Fruit fly (Drosophila melanogaster) whole organism, embryonic: ENCODE measurements around the gene CG6511.

Experiments used
- Ada2b ChIP-seq: fragments of 200-800 bp; sonication (Bioruptor generic); IDR thresholded peaks from 2 replicates; pipeline ENCODE4 v1.3.6; 2022; ENCODE audit warnings: missing biosample characterization, missing genetic modification characterization
- Awh ChIP-seq: fragments of 200-800 bp; sonication (Bioruptor generic); IDR thresholded peaks from 2 replicates; pipeline ENCODE4, ENCODE4 v1.3.6; 2022; ENCODE audit warnings: missing biosample characterization, missing genetic modification characterization
- Blimp-1 ChIP-seq: fragments of 200-800 bp; sonication (Bioruptor generic); optimal IDR thresholded peaks from 3 replicates; lab custom pipeline; 2018; ENCODE audit warnings: missing biosample characterization, missing genetic modification characterization, mild to moderate bottlenecking, moderate library complexity, missing genetic modification reagents
- CG10543 ChIP-seq: fragments of 200-800 bp; sonication (Bioruptor generic); optimal IDR thresholded peaks from 3 replicates; lab custom pipeline; 2017; ENCODE audit warnings: missing biosample characterization, mild to moderate bottlenecking, missing genetic modification characterization, moderate library complexity
- CG10979 ChIP-seq: fragments of 200-800 bp; sonication (Bioruptor generic); optimal IDR thresholded peaks from 2 replicates; lab custom pipeline; 2018; ENCODE audit warnings: missing biosample characterization, mild to moderate bottlenecking, missing genetic modification characterization, moderate library complexity
- CG12659 ChIP-seq: fragments of 200-800 bp; sonication (Bioruptor generic); optimal IDR thresholded peaks from 3 replicates; lab custom pipeline; 2017; ENCODE audit warnings: mild to moderate bottlenecking, missing biosample characterization, missing genetic modification reagents, missing genetic modification characterization
- CG12769 ChIP-seq: fragments of 200-800 bp; sonication (Bioruptor generic); optimal IDR thresholded peaks from 2 replicates; lab custom pipeline; 2019; ENCODE audit warnings: missing biosample characterization, mild to moderate bottlenecking, missing genetic modification characterization, moderate library complexity
- CG12942 ChIP-seq: fragments of 200-800 bp; sonication (Bioruptor generic); optimal IDR thresholded peaks from 3 replicates; lab custom pipeline; 2016; ENCODE audit warnings: missing biosample characterization, missing genetic modification characterization
- CG13624 ChIP-seq: fragments of 200-800 bp; sonication (Bioruptor generic); optimal IDR thresholded peaks from 2 replicates; lab custom pipeline; 2016; ENCODE audit warnings: missing biosample characterization, missing genetic modification characterization
- CG14860 ChIP-seq: fragments of 200-800 bp; sonication (Bioruptor generic); IDR thresholded peaks from 3 replicates; pipeline ENCODE4 v1.3.6; 2022; ENCODE audit warnings: missing biosample characterization, missing genetic modification characterization; ENCODE audit not compliant: partially characterized antibody
- CG15269 ChIP-seq: fragments of 200-800 bp; sonication (Bioruptor generic); optimal IDR thresholded peaks from 2 replicates; lab custom pipeline; 2018; ENCODE audit warnings: missing biosample characterization, mild to moderate bottlenecking, missing genetic modification characterization, moderate library complexity
- CG15479 ChIP-seq: fragments of 200-800 bp; sonication (Bioruptor generic); optimal IDR thresholded peaks from 3 replicates; lab custom pipeline; 2019; ENCODE audit warnings: missing biosample characterization, mild to moderate bottlenecking, missing genetic modification characterization, moderate library complexity
- CG1647 ChIP-seq: fragments of 200-800 bp; sonication (Bioruptor generic); optimal IDR thresholded peaks from 3 replicates; lab custom pipeline; 2016; ENCODE audit warnings: missing biosample characterization, missing genetic modification characterization
- CG18599 ChIP-seq: fragments of 200-800 bp; sonication (Bioruptor generic); optimal IDR thresholded peaks from 3 replicates; lab custom pipeline; 2017; ENCODE audit warnings: missing biosample characterization, missing genetic modification characterization, mild to moderate bottlenecking, moderate library complexity, missing genetic modification reagents
- CG4730 ChIP-seq: fragments of 200-800 bp; sonication (Bioruptor generic); IDR thresholded peaks from 2 replicates; pipeline ENCODE4 v1.3.6; 2022; ENCODE audit warnings: missing biosample characterization, missing genetic modification characterization
- CG6272 ChIP-seq: fragments of 200-800 bp; sonication (Bioruptor generic); IDR thresholded peaks from 2 replicates; pipeline ENCODE4 v1.3.6; 2022; ENCODE audit warnings: missing biosample characterization, missing genetic modification characterization
- CG7839 ChIP-seq: fragments of 200-800 bp; sonication (Bioruptor generic); optimal IDR thresholded peaks from 3 replicates; lab custom pipeline; 2018; ENCODE audit warnings: missing biosample characterization, mild to moderate bottlenecking, missing genetic modification characterization, moderate library complexity
- CG7987 ChIP-seq: fragments of 200-800 bp; sonication (Bioruptor generic); optimal IDR thresholded peaks from 2 replicates; lab custom pipeline; 2018; ENCODE audit warnings: missing biosample characterization, mild to moderate bottlenecking, missing genetic modification characterization, moderate library complexity
- CG8290 ChIP-seq, 3 experiments: fragments of 200-800 bp; sonication (Bioruptor generic); optimal IDR thresholded peaks; 2 replicates each; lab custom pipeline; 2016 to 2019; ENCODE audit warnings: missing biosample characterization in 3 of 3, missing genetic modification characterization in 3 of 3, mild to moderate bottlenecking in 2 of 3, moderate library complexity in 1 of 3
- CG9727 ChIP-seq: fragments of 200-800 bp; sonication (Bioruptor generic); optimal IDR thresholded peaks from 3 replicates; lab custom pipeline; 2017; ENCODE audit warnings: missing biosample characterization, mild to moderate bottlenecking, missing genetic modification characterization
- Hey ChIP-seq: fragments of 200-800 bp; sonication (Bioruptor generic); optimal IDR thresholded peaks from 3 replicates; lab custom pipeline; 2018; ENCODE audit warnings: missing biosample characterization, mild to moderate bottlenecking, missing genetic modification characterization
- HmgZ ChIP-seq: fragments of 200-800 bp; sonication (Bioruptor generic); optimal IDR thresholded peaks from 2 replicates; lab custom pipeline; 2018; ENCODE audit warnings: missing biosample characterization, mild to moderate bottlenecking, missing genetic modification characterization
- Hr78 ChIP-seq, 2 experiments: fragments of 200-800 bp in 1 of 2; fragments of >200 bp in 1 of 2; sonication (Bioruptor generic) in 1 of 2; optimal IDR thresholded peaks; 2 replicates each; lab custom pipeline; 2017 to 2019; ENCODE audit warnings: missing biosample characterization in 2 of 2, missing genetic modification characterization in 2 of 2, mild to moderate bottlenecking in 1 of 2, moderate library complexity in 1 of 2
- Lhr ChIP-seq: fragments of 200-800 bp; sonication (Bioruptor generic); optimal IDR thresholded peaks from 3 replicates; lab custom pipeline; 2017; ENCODE audit warnings: mild to moderate bottlenecking, missing biosample characterization, missing genetic modification reagents, missing genetic modification characterization
- Med ChIP-seq: fragments of 200-800 bp; sonication (Bioruptor generic); peaks from one replicate; lab custom pipeline; 2016; ENCODE audit warnings: missing biosample characterization, missing genetic modification characterization, mild to moderate bottlenecking, inconsistent platforms, moderate library complexity
- ato ChIP-seq: fragments of 200-800 bp; sonication (Bioruptor generic); IDR thresholded peaks from 2 replicates; pipeline ENCODE4 v1.3.6; 2022; ENCODE audit warnings: missing biosample characterization, missing genetic modification characterization; ENCODE audit not compliant: partially characterized antibody
- bigmax ChIP-seq: fragments of 200-800 bp; sonication (Bioruptor generic); optimal IDR thresholded peaks from 2 replicates; lab custom pipeline; 2018; ENCODE audit warnings: missing biosample characterization, mild to moderate bottlenecking, missing genetic modification characterization
- bowl ChIP-seq: fragments of 200-800 bp; sonication (Bioruptor generic); IDR thresholded peaks from 2 replicates; pipeline ENCODE4 v1.3.6; 2022; ENCODE audit warnings: missing biosample characterization, missing genetic modification characterization
- chinmo ChIP-seq: fragments of 200-800 bp; sonication (Bioruptor generic); IDR thresholded peaks from 4 replicates; pipeline ENCODE4 v1.3.6; 2022; ENCODE audit warnings: missing biosample characterization, missing genetic modification characterization; ENCODE audit not compliant: partially characterized antibody
- cwo ChIP-seq: fragments of 200-800 bp; sonication (Bioruptor generic); optimal IDR thresholded peaks from 3 replicates; lab custom pipeline; 2017; ENCODE audit warnings: missing biosample characterization, missing genetic modification characterization, mild to moderate bottlenecking, moderate library complexity, missing genetic modification reagents
- dpn ChIP-seq, 2 experiments: fragments of 200-800 bp; sonication (Bioruptor generic); optimal IDR thresholded peaks; 3 replicates each; lab custom pipeline; 2016; ENCODE audit warnings: missing biosample characterization in 2 of 2, missing genetic modification characterization in 2 of 2
- exex ChIP-seq: fragments of 200-800 bp; sonication (Bioruptor generic); optimal IDR thresholded peaks from 4 replicates; lab custom pipeline; 2018; ENCODE audit warnings: missing biosample characterization, mild to moderate bottlenecking, missing genetic modification characterization, moderate library complexity
- fd96Cb ChIP-seq: fragments of 200-800 bp; sonication (Bioruptor generic); optimal IDR thresholded peaks from 2 replicates; lab custom pipeline; 2018; ENCODE audit warnings: missing biosample characterization, mild to moderate bottlenecking, missing genetic modification characterization, moderate library complexity
- ftz-f1 ChIP-seq: fragments of 200-800 bp; sonication (Bioruptor generic); optimal IDR thresholded peaks from 2 replicates; lab custom pipeline; 2016; ENCODE audit warnings: missing biosample characterization, missing genetic modification characterization
- gem ChIP-seq: fragments of 200-800 bp; sonication (Bioruptor generic); optimal IDR thresholded peaks from 2 replicates; lab custom pipeline; 2019; ENCODE audit warnings: missing biosample characterization, mild to moderate bottlenecking, missing genetic modification characterization, moderate library complexity
- lmd ChIP-seq: fragments of 200-800 bp; sonication (Bioruptor generic); IDR thresholded peaks from 2 replicates; pipeline ENCODE4 v1.3.6; 2022; ENCODE audit warnings: missing biosample characterization, missing genetic modification characterization
- mirr ChIP-seq: fragments of 200-800 bp; sonication (Bioruptor generic); optimal IDR thresholded peaks from 3 replicates; lab custom pipeline; 2018; ENCODE audit warnings: missing biosample characterization, mild to moderate bottlenecking, missing genetic modification characterization
- sd ChIP-seq: fragments of 200-800 bp; sonication (Bioruptor generic); optimal IDR thresholded peaks from 3 replicates; lab custom pipeline; 2018; ENCODE audit warnings: missing biosample characterization, mild to moderate bottlenecking, missing genetic modification characterization, moderate library complexity
- sens-2 ChIP-seq: fragments of 200-800 bp; sonication (Bioruptor generic); IDR thresholded peaks from 2 replicates; pipeline ENCODE4 v1.3.6; 2022; ENCODE audit warnings: missing biosample characterization, missing genetic modification characterization
- sqz ChIP-seq: fragments of 200-800 bp; sonication (Bioruptor generic); optimal IDR thresholded peaks from 3 replicates; lab custom pipeline; 2018; ENCODE audit warnings: missing biosample characterization, mild to moderate bottlenecking, missing genetic modification characterization
- ssp ChIP-seq: fragments of 200-800 bp; sonication (Bioruptor generic); IDR thresholded peaks from 2 replicates; pipeline ENCODE4 v1.3.6; 2022; ENCODE audit warnings: missing biosample characterization, missing genetic modification characterization
- tll ChIP-seq, 2 experiments: fragments of 200-800 bp in 1 of 2; fragments of >200 bp in 1 of 2; sonication (Bioruptor generic) in 1 of 2; optimal IDR thresholded peaks; 2 replicates each; lab custom pipeline; 2017 to 2019; ENCODE audit warnings: missing biosample characterization in 2 of 2, missing genetic modification characterization in 2 of 2, mild to moderate bottlenecking in 1 of 2, moderate library complexity in 1 of 2
- vnd ChIP-seq: fragments of 200-800 bp; sonication (Bioruptor generic); IDR thresholded peaks from 3 replicates; pipeline ENCODE4 v1.3.6; 2022; ENCODE audit warnings: missing biosample characterization, missing genetic modification characterization; ENCODE audit not compliant: partially characterized antibody
- zfh1 ChIP-seq: fragments of 200-800 bp; sonication (Bioruptor generic); IDR thresholded peaks from 3 replicates; pipeline ENCODE4 v1.3.6; 2022; ENCODE audit warnings: missing biosample characterization, missing genetic modification characterization

CG6511 gene

dm6 chr3L:8681896-8682550 lies 39.1 kb upstream of the CG6511 start (continued):
- no peak for TF ChIP-seq CG15479
- TF ChIP-seq Med (GFP tag; lab: Kevin White, UChicago) = peak; percentile 65
- TF ChIP-seq CG6272 = no peak
- TF ChIP-seq CG15269 (tag; lab: Kevin White, UChicago) = peak; percentile 24
- TF ChIP-seq gem = peak; percentile 49
- TF ChIP-seq CG18599 = no peak
- TF ChIP-seq ftz-f1 (GFP tag; lab: Kevin White, UChicago) = peak; percentile 82
- TF ChIP-seq zfh1 (GFP tag; lab: Robert Waterston, UW) = no peak
- TF ChIP-seq dpn (GFP tag; optimal IDR thresholded peaks at IDR 0.05; lab: Kevin White, UChicago) = no peak
- peak; percentile 11 for TF ChIP-seq CG12769
- TF ChIP-seq CG9727 (GFP tag; lab: Kevin White, UChicago) = no peak
- peak; percentile 64 for TF ChIP-seq sd (tag; lab: Kevin White, UChicago)
- peak; percentile 14 for TF ChIP-seq sqz (GFP tag; lab: Kevin White, UChicago)
- no peak for TF ChIP-seq CG12659 (GFP tag; lab: Kevin White, UChicago)
- no peak for TF ChIP-seq fd96Cb
- TF ChIP-seq Lhr = no peak
- 0 out of 2 replicates have a peak, but pooled peaks have one; percentile 3 for TF ChIP-seq ssp (GFP tag; lab: Robert Waterston, UW)
- TF ChIP-seq CG14860 (GFP tag; lab: Robert Waterston, UW) = no peak
- TF ChIP-seq CG8290 (GFP tag; optimal IDR thresholded peaks at IDR 0.05; lab: Kevin White, UChicago) = no peak
- peak in 1 of 2 experiments; percentile 48 for TF ChIP-seq CG8290 (tag; optimal IDR thresholded peaks at IDR 0.05; lab: Kevin White, UChicago)
- peak in 1 of 2 experiments; percentile 6 for TF ChIP-seq Hr78 (GFP tag; optimal IDR thresholded peaks at IDR 0.05; lab: Kevin White, UChicago)
- TF ChIP-seq CG4730 (GFP tag; lab: Robert Waterston, UW) = no peak
- TF ChIP-seq chinmo (GFP tag; lab: Robert Waterston, UW) = peak; percentile 85; the same call in 2 of the 4 replicates

DNA sequence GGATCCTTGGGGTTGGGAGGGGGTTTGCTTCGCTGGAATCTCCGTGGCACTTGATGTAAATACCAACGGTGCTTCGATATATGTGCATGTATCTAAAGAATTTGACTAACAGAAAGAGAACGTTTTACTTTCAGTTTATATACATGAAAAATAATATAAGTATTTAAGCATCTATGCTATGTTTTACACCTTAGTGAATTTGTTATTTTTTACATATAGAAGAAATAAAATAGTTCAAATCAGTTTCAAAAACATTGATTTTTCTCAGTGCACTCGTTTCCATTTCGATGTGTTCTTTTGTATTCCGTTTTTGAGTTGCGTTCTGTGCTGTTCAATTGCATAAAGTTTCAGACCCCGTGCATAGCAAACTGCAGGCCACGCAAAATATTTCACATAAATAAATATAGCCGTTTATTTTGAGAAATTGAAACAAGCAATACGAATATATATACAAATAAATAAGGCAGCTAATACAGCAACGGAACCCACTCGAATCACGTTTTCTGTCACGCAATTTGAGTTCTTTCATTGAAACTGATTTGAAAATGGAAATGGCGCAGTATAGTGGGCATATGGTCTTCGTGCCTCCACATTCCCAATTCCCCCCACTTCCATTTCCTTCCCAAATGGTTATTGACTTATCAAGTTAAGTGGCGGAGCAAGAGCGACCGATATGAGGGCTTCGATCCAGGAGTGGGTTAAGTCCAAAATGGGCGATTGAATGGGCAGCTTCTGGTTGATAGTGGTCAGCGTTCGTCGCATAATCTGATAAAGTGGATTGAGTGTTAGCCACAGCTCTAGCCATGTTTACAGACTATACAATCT lies 38.4 kb upstream of the CG6511 start:
- peak; percentile 1 for TF ChIP-seq CG1647
- peak; percentile 72 for TF ChIP-seq Hey (tag; lab: Kevin White, UChicago)
- TF ChIP-seq CG10543 (GFP tag; lab: Kevin White, UChicago) = peak; percentile 7
- peak; percentile 85 for TF ChIP-seq exex
- 0 out of 2 replicates have a peak, but pooled peaks have one; percentile 42 for TF ChIP-seq sens-2 (GFP tag; lab: Robert Waterston, UW)
- TF ChIP-seq CG13624 (GFP tag; lab: Kevin White, UChicago) = peak; percentile 29
- peak; percentile 17; the same call in 1 of the 2 replicates for TF ChIP-seq lmd
- no peak for TF ChIP-seq ato (GFP tag; lab: Robert Waterston, UW)
- peak; percentile 22 for TF ChIP-seq CG10979 (tag; lab: Kevin White, UChicago)
- peak; percentile 83 for TF ChIP-seq cwo
- TF ChIP-seq CG7839 (tag; lab: Kevin White, UChicago) = peak; percentile 9
- no peak for TF ChIP-seq bigmax (GFP tag; lab: Kevin White, UChicago)
- TF ChIP-seq CG12942 (GFP tag; lab: Kevin White, UChicago) = no peak
- TF ChIP-seq Awh (GFP tag; lab: Robert Waterston, UW) = no peak
- TF ChIP-seq Blimp-1 = peak; percentile 9
- peak; percentile 17 for TF ChIP-seq HmgZ (tag; lab: Kevin White, UChicago)
- peak; percentile 13 for TF ChIP-seq CG7987 (GFP tag; lab: Kevin White, UChicago)
- TF ChIP-seq mirr (GFP tag; lab: Kevin White, UChicago) = peak; percentile 17
- no peak for TF ChIP-seq bowl (GFP tag; lab: Robert Waterston, UW)
- no peak for TF ChIP-seq tll (GFP tag; optimal IDR thresholded peaks at IDR 0.05; lab: Kevin White, UChicago)
- peak; percentile 34; the same call in 1 of the 2 replicates for TF ChIP-seq Ada2b (GFP tag; lab: Robert Waterston, UW)
- TF ChIP-seq sd (tag; lab: Kevin White, UChicago) = peak; percentile 52
- TF ChIP-seq gem = peak; percentile 9
- TF ChIP-seq vnd = 0 out of 3 replicates have a peak, but pooled peaks have one; percentile 35
- TF ChIP-seq chinmo (GFP tag; lab: Robert Waterston, UW) = peak; percentile 69; the same call in 2 of the 4 replicates
